Worm (Caenorhabditis elegans) whole organism, L2 larva: ENCODE results near the gene syx-5.

Experiments
- C34F6.9 ChIP-seq: fragments of 150-350 bp; optimal IDR thresholded peaks from 2 replicates; lab custom pipeline; 2014; ENCODE audit warnings: missing biosample characterization, missing genetic modification characterization
- F13H6.1 ChIP-seq: sonication (generic microtip); optimal IDR thresholded peaks from 2 replicates; lab custom pipeline; 2016; ENCODE audit warnings: missing genetic modification characterization, missing compliant biosample characterization
- R02D3.7 ChIP-seq: fragments of 150-350 bp; optimal IDR thresholded peaks from 2 replicates; lab custom pipeline; 2014; ENCODE audit warnings: missing biosample characterization, missing genetic modification characterization
- Y55F3AM.14 ChIP-seq: fragments of 200-800 bp; sonication (Bioruptor generic); optimal IDR thresholded peaks from 2 replicates; lab custom pipeline; 2018; ENCODE audit warnings: mild to moderate bottlenecking, missing genetic modification characterization, missing compliant biosample characterization
- ZK546.5 ChIP-seq: sonication (generic microtip); optimal IDR thresholded peaks from 2 replicates; lab custom pipeline; 2017; ENCODE audit warnings: missing biosample characterization, missing genetic modification characterization
- ama-1 ChIP-seq: fragments of 150-350 bp; optimal IDR thresholded peaks from 2 replicates; lab custom pipeline; 2018; ENCODE audit warnings: inconsistent platforms
- blmp-1 ChIP-seq: sonication (generic microtip); optimal IDR thresholded peaks from 2 replicates; lab custom pipeline; 2017; ENCODE audit warnings: missing genetic modification characterization, mild to moderate bottlenecking, missing compliant biosample characterization, antibody characterized with exemption, moderate library complexity; ENCODE audit not compliant: insufficient read depth
- ceh-16 ChIP-seq: fragments of 150-350 bp; optimal IDR thresholded peaks from 2 replicates; lab custom pipeline; 2014; ENCODE audit warnings: missing biosample characterization, missing genetic modification characterization
- ceh-82 ChIP-seq: fragments of 150-350 bp; optimal IDR thresholded peaks from 2 replicates; lab custom pipeline; 2014; ENCODE audit warnings: missing biosample characterization, missing genetic modification characterization
- crh-2 ChIP-seq: sonication (generic microtip); optimal IDR thresholded peaks from 2 replicates; lab custom pipeline; 2017; ENCODE audit warnings: missing biosample characterization, missing genetic modification characterization
- dmd-4 ChIP-seq: sonication (generic microtip); optimal IDR thresholded peaks from 2 replicates; lab custom pipeline; 2017; ENCODE audit warnings: missing biosample characterization, missing genetic modification characterization
- egl-27 ChIP-seq: sonication (generic microtip); optimal IDR thresholded peaks from 3 replicates; lab custom pipeline; 2017; ENCODE audit warnings: missing biosample characterization, missing genetic modification reagents, missing genetic modification characterization
- elt-1 ChIP-seq: fragments of 150-350 bp; optimal IDR thresholded peaks from 2 replicates; lab custom pipeline; 2014; ENCODE audit warnings: missing biosample characterization, missing genetic modification characterization
- elt-3 ChIP-seq: sonication (generic microtip); optimal IDR thresholded peaks from 2 replicates; lab custom pipeline; 2017; ENCODE audit warnings: missing biosample characterization, missing genetic modification characterization
- fos-1 ChIP-seq: fragments of 150-350 bp; optimal IDR thresholded peaks from 2 replicates; lab custom pipeline; 2014; ENCODE audit warnings: missing biosample characterization, missing genetic modification characterization
- gmeb-1 ChIP-seq: fragments of 150-350 bp; optimal IDR thresholded peaks from 2 replicates; lab custom pipeline; 2014; ENCODE audit warnings: missing biosample characterization, missing genetic modification characterization
- lin-11 ChIP-seq: fragments of 150-350 bp; sonication (generic microtip); optimal IDR thresholded peaks from 2 replicates; lab custom pipeline; 2014; ENCODE audit warnings: missing biosample characterization, missing genetic modification characterization, inconsistent platforms, mixed read lengths
- lin-13 ChIP-seq: fragments of 150-350 bp; optimal IDR thresholded peaks from 2 replicates; lab custom pipeline; 2014; ENCODE audit warnings: missing biosample characterization, missing genetic modification reagents, missing genetic modification characterization
- lin-39 ChIP-seq: fragments of 150-350 bp; optimal IDR thresholded peaks from 2 replicates; lab custom pipeline; 2014; ENCODE audit warnings: missing biosample characterization, missing genetic modification reagents, missing genetic modification characterization
- lsy-2 ChIP-seq, 2 experiments: fragments of 150-350 bp in 1 of 2; sonication (generic microtip) in 1 of 2; optimal IDR thresholded peaks; 2 replicates each; lab custom pipeline; 2014 to 2017; ENCODE audit warnings: missing biosample characterization in 2 of 2, missing genetic modification characterization in 2 of 2
- mdl-1 ChIP-seq, 2 experiments: fragments of 150-350 bp in 1 of 2; sonication (generic microtip) in 1 of 2; optimal IDR thresholded peaks; 2 replicates each; lab custom pipeline; 2017; ENCODE audit warnings: missing biosample characterization in 2 of 2, missing genetic modification characterization in 2 of 2
- nhr-10 ChIP-seq: sonication (generic microtip); optimal IDR thresholded peaks from 2 replicates; lab custom pipeline; 2017; ENCODE audit warnings: missing biosample characterization, missing genetic modification characterization
- nhr-11 ChIP-seq: fragments of 150-350 bp; optimal IDR thresholded peaks from 2 replicates; lab custom pipeline; 2014; ENCODE audit warnings: missing biosample characterization, missing genetic modification characterization
- nhr-12 ChIP-seq: fragments of 150-350 bp; optimal IDR thresholded peaks from 2 replicates; lab custom pipeline; 2014; ENCODE audit warnings: missing biosample characterization, missing genetic modification characterization
- nhr-129 ChIP-seq: fragments of 150-350 bp; optimal IDR thresholded peaks from 2 replicates; lab custom pipeline; 2014; ENCODE audit warnings: missing biosample characterization, missing genetic modification characterization
- nhr-21 ChIP-seq: fragments of 150-350 bp; optimal IDR thresholded peaks from 2 replicates; lab custom pipeline; 2014; ENCODE audit warnings: missing biosample characterization, missing genetic modification characterization
- nhr-23 ChIP-seq: fragments of 150-350 bp; optimal IDR thresholded peaks from 2 replicates; lab custom pipeline; 2014; ENCODE audit warnings: missing biosample characterization, missing genetic modification reagents, missing genetic modification characterization
- nhr-237 ChIP-seq: fragments of 150-350 bp; optimal IDR thresholded peaks from 2 replicates; lab custom pipeline; 2014; ENCODE audit warnings: missing biosample characterization, missing genetic modification characterization
- nhr-25 ChIP-seq: fragments of 150-350 bp; sonication (generic microtip); optimal IDR thresholded peaks from 3 replicates; lab custom pipeline; 2014; ENCODE audit warnings: missing biosample characterization, missing genetic modification characterization
- nhr-6 ChIP-seq: fragments of 150-350 bp; optimal IDR thresholded peaks from 2 replicates; lab custom pipeline; 2014; ENCODE audit warnings: missing biosample characterization, missing genetic modification characterization
- nhr-77 ChIP-seq: fragments of 150-350 bp; optimal IDR thresholded peaks from 2 replicates; lab custom pipeline; 2014; ENCODE audit warnings: missing biosample characterization, missing genetic modification characterization
- peb-1 ChIP-seq: fragments of 150-350 bp; optimal IDR thresholded peaks from 2 replicates; lab custom pipeline; 2014; ENCODE audit warnings: missing biosample characterization, missing genetic modification characterization
- sem-4 ChIP-seq: fragments of 150-350 bp; optimal IDR thresholded peaks from 2 replicates; lab custom pipeline; 2014; ENCODE audit warnings: missing biosample characterization, missing genetic modification reagents, missing genetic modification characterization
- sma-3 ChIP-seq: sonication (generic microtip); optimal IDR thresholded peaks from 2 replicates; lab custom pipeline; 2016; ENCODE audit warnings: missing genetic modification reagents, missing genetic modification characterization, missing compliant biosample characterization
- sma-9 ChIP-seq, 2 experiments: fragments of 150-350 bp in 1 of 2; sonication (generic microtip) in 1 of 2; optimal IDR thresholded peaks; 2 replicates each; lab custom pipeline; 2014 to 2016; ENCODE audit warnings: missing genetic modification characterization in 2 of 2, mild to moderate bottlenecking in 1 of 2, missing biosample characterization in 1 of 2, missing compliant biosample characterization in 1 of 2, missing genetic modification reagents in 1 of 2, moderate library complexity in 1 of 2
- snpc-4 ChIP-seq: fragments of 150-350 bp; optimal IDR thresholded peaks from 2 replicates; lab custom pipeline; 2014; ENCODE audit warnings: missing biosample characterization, missing genetic modification characterization
- unc-39 ChIP-seq: fragments of 150-350 bp; optimal IDR thresholded peaks from 2 replicates; lab custom pipeline; 2014; ENCODE audit warnings: missing biosample characterization, missing genetic modification characterization
- unc-62 ChIP-seq: fragments of 150-350 bp; optimal IDR thresholded peaks from 2 replicates; lab custom pipeline; 2014; ENCODE audit warnings: missing biosample characterization, missing genetic modification reagents, missing genetic modification characterization
- zag-1 ChIP-seq: fragments of 150-350 bp; optimal IDR thresholded peaks from 2 replicates; lab custom pipeline; 2014; ENCODE audit warnings: missing biosample characterization, missing genetic modification characterization
- ztf-1 ChIP-seq: fragments of 200-800 bp; sonication (Bioruptor generic); conservative IDR thresholded peaks from 2 replicates; pipeline ENCODE4 v1.3.6; 2022; ENCODE audit warnings: missing genetic modification characterization, missing compliant biosample characterization
- ztf-11 ChIP-seq: sonication (generic microtip); optimal IDR thresholded peaks from 2 replicates; lab custom pipeline; 2017; ENCODE audit warnings: missing biosample characterization, missing genetic modification characterization
- ztf-4 ChIP-seq: fragments of 150-350 bp; optimal IDR thresholded peaks from 2 replicates; lab custom pipeline; 2014; ENCODE audit warnings: missing biosample characterization, missing genetic modification characterization

syx-5 gene

ce11 chrV:11773934-11774333, 9.2 kb downstream of the syx-5 start:
- TF ChIP-seq egl-27 (tag; lab: Kevin White, UChicago) (no peak), nhr-25 (peak; percentile 39), ceh-16 (tag; lab: Kevin White, UChicago) (peak; percentile 27), fos-1 (tag; lab: Kevin White, UChicago) (peak; percentile 62)

ce11 chrV:11776538-11776937, 11.8 kb downstream of the syx-5 start, which contains the start of gene F55A11.6:
TSS of gene F55A11.6 (plus strand) at chrV:11776838.
- TF ChIP-seq mdl-1 (tag; optimal IDR thresholded peaks at IDR 0.05; lab: Kevin White, UChicago) (no peak), egl-27 (tag; lab: Kevin White, UChicago) (no peak), crh-2 (tag; lab: Kevin White, UChicago) (no peak), ceh-16 (tag; lab: Kevin White, UChicago) (no peak), blmp-1 (no peak), nhr-129 (tag; lab: Kevin White, UChicago) (no peak), nhr-237 (tag; lab: Kevin White, UChicago) (no peak), nhr-10 (tag; lab: Kevin White, UChicago) (no peak), lin-39 (no peak), unc-62 (GFP tag; lab: Kevin White, UChicago) (no peak), dmd-4 (no peak), fos-1 (tag; lab: Kevin White, UChicago) (no peak), gmeb-1 (tag; lab: Kevin White, UChicago) (no peak), nhr-77 (no peak), elt-1 (no peak), lin-13 (GFP tag; lab: Kevin White, UChicago) (no peak), ztf-4 (tag; lab: Kevin White, UChicago) (no peak)
- TF ChIP-seq, all 48 proteins: peak for 0

ce11 chrV:11777846-11778245, 13.1 kb downstream of the syx-5 start:
- TF ChIP-seq ZK546.5 (no peak), nhr-129 (tag; lab: Kevin White, UChicago) (peak; percentile 18), nhr-11 (tag; lab: Kevin White, UChicago) (no peak), crh-2 (tag; lab: Kevin White, UChicago) (peak; percentile 58), blmp-1 (peak; percentile 15), sma-9 (GFP tag; optimal IDR thresholded peaks at IDR 0.05; lab: Kevin White, UChicago) (peak; percentile 74), sma-9 (tag; optimal IDR thresholded peaks at IDR 0.05; lab: Kevin White, UChicago) (no peak), lsy-2 (tag; optimal IDR thresholded peaks at IDR 0.05; lab: Kevin White, UChicago) (peak in 1 of 2 experiments; percentile 45), snpc-4 (tag; lab: Kevin White, UChicago) (no peak), nhr-6 (tag; lab: Kevin White, UChicago) (no peak), ama-1 (lab: Kevin White, UChicago) (no peak), F13H6.1 (peak; percentile 27), nhr-21 (peak; percentile 11), fos-1 (tag; lab: Kevin White, UChicago) (peak; percentile 81), sem-4 (no peak), dmd-4 (no peak), sma-3 (GFP tag; lab: Kevin White, UChicago) (peak; percentile 11), gmeb-1 (tag; lab: Kevin White, UChicago) (peak; percentile 27), ztf-1 (GFP tag; lab: Robert Waterston, UW) (no peak), nhr-25 (peak; percentile 25), nhr-237 (tag; lab: Kevin White, UChicago) (no peak), ceh-16 (tag; lab: Kevin White, UChicago) (no peak), peb-1 (tag; lab: Kevin White, UChicago) (no peak), nhr-10 (tag; lab: Kevin White, UChicago) (no peak)

DNA sequence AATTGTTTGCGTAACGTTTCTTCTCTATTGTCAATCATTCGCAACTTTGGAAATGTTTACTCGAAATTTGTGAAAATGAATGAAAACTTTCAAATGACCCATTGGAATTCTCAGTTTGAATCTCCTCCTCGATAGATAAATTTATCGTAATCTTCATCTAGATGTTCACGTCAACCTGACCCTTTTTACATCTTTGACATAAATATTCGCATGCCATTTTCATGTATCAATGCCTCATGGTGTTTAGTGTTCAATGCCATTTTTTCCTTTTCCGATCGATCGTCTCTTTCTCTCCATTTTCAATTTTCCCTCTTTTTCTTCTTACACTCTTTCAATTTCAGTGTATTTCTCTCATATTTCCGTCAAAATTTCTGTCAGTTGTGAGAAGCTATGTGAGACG, 14.6 kb downstream of the syx-5 start:
- peak; percentile 57 for TF ChIP-seq elt-1
- TF ChIP-seq sma-9 (GFP tag; optimal IDR thresholded peaks at IDR 0.05; lab: Kevin White, UChicago), result peak; percentile 21
- TF ChIP-seq sma-9 (tag; optimal IDR thresholded peaks at IDR 0.05; lab: Kevin White, UChicago), result no peak
- peak; percentile 68 for TF ChIP-seq ceh-16 (tag; lab: Kevin White, UChicago)
- TF ChIP-seq unc-62 (GFP tag; lab: Kevin White, UChicago), result no peak
- TF ChIP-seq nhr-25, result peak; percentile 13

- TF ChIP-seq ztf-4 (tag; lab: Kevin White, UChicago) (no peak), nhr-129 (tag; lab: Kevin White, UChicago) (no peak), Y55F3AM.14 (no peak), lin-11 (no peak), C34F6.9 (tag; lab: Kevin White, UChicago) (peak; percentile 46), crh-2 (tag; lab: Kevin White, UChicago) (peak; percentile 20), blmp-1 (no peak), zag-1 (tag; lab: Kevin White, UChicago) (no peak), nhr-21 (no peak), nhr-25 (peak; percentile 21), elt-3 (tag; lab: Kevin White, UChicago) (no peak), lin-39 (no peak), ztf-11 (no peak), R02D3.7 (tag; lab: Kevin White, UChicago) (no peak), sma-9 (GFP tag; optimal IDR thresholded peaks at IDR 0.05; lab: Kevin White, UChicago) (peak; percentile 40), sma-9 (tag; optimal IDR thresholded peaks at IDR 0.05; lab: Kevin White, UChicago) (no peak), fos-1 (tag; lab: Kevin White, UChicago) (no peak), ceh-82 (no peak), ama-1 (lab: Kevin White, UChicago) (no peak), nhr-12 (tag; lab: Kevin White, UChicago) (no peak), egl-27 (tag; lab: Kevin White, UChicago) (no peak), unc-39 (tag; lab: Kevin White, UChicago) (no peak), unc-62 (GFP tag; lab: Kevin White, UChicago) (peak; percentile 45), ZK546.5 (no peak), mdl-1 (tag; optimal IDR thresholded peaks at IDR 0.05; lab: Kevin White, UChicago) (no peak), nhr-23 (no peak)
These were observed 15.1 kb downstream of the syx-5 start for ce11 chrV:11779810-11780209.
